Worm (Caenorhabditis elegans): ENCODE results near the gene C23H5.8.

C23H5.8 gene

ce11 chrIV:2140543-2140942 lies 27.3 kb upstream of the C23H5.8 start, which contains the start of gene C54E4.12:
C54E4.12 (minus strand) TSS chrIV:2140643.
- TF ChIP-seq nhr-19 (GFP tag; conservative IDR thresholded peaks at IDR 0.05) (no peak), ceh-8 (GFP tag; optimal IDR thresholded peaks at IDR 0.05) (no peak), efl-1 (optimal IDR thresholded peaks at IDR 0.05) (no peak), efl-1 (GFP tag; optimal IDR thresholded peaks at IDR 0.05 in 1 of 2) (peak in 1 of 2 experiments; percentile 65), fos-1 (tag; optimal IDR thresholded peaks at IDR 0.05) (no peak), pag-3 (tag; optimal IDR thresholded peaks at IDR 0.05; ENCODE audit: borderline replicate concordance, insufficient read depth) (no peak), blmp-1 (tag; optimal IDR thresholded peaks at IDR 0.05) (peak; percentile 12), dsc-1 (tag; optimal IDR thresholded peaks at IDR 0.05) (no peak), mab-9 (GFP tag; IDR thresholded peaks at IDR 0.05) (no peak)

DNA sequence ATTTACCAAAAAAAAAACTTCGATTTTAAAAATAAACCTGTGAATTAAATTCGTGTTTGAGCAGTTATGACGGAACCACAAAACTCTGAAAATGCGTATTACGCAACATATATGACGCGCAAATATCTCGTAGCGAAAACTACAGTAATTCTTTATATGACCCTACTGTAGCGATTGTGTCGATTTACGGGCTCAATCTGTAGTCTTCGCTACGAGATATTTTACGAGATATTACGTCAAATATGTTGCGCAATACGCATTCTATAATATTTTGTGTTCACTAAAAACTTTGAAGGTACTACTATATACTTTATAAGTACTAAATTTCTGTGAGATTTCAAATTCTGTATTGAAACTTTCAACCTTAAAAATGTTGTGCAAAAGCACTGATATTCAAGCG lies 24.3 kb upstream of the C23H5.8 start:
- TF ChIP-seq lin-14 (GFP tag; optimal IDR thresholded peaks at IDR 0.05) (no peak), egl-27 (tag; optimal IDR thresholded peaks at IDR 0.05) (no peak), zag-1 (tag; optimal IDR thresholded peaks at IDR 0.05) (no peak), ces-1 (GFP tag; optimal IDR thresholded peaks at IDR 0.05) (no peak), hlh-17 (GFP tag; optimal IDR thresholded peaks at IDR 0.05; ENCODE audit: borderline replicate concordance) (no peak), jun-1 (tag; optimal IDR thresholded peaks at IDR 0.05) (no peak), fkh-10 (GFP tag; optimal IDR thresholded peaks at IDR 0.05) (no peak), nhr-71 (tag; optimal IDR thresholded peaks at IDR 0.05) (no peak), efl-1 (optimal IDR thresholded peaks at IDR 0.05) (no peak), efl-1 (GFP tag; optimal IDR thresholded peaks at IDR 0.05 in 1 of 2) (no peak), tlp-1 (tag; optimal IDR thresholded peaks at IDR 0.05) (no peak), irx-1 (tag; optimal IDR thresholded peaks at IDR 0.05) (no peak), unc-86 (tag; optimal IDR thresholded peaks at IDR 0.05) (no peak), elt-3 (tag; optimal IDR thresholded peaks at IDR 0.05) (no peak), swsn-7 (tag; optimal IDR thresholded peaks at IDR 0.05) (no peak), nhr-76 (tag; optimal IDR thresholded peaks at IDR 0.05) (no peak), hlh-4 (tag; optimal IDR thresholded peaks at IDR 0.05) (no peak), ets-5 (GFP tag; IDR thresholded peaks at IDR 0.05) (no peak), rnt-1 (tag; optimal IDR thresholded peaks at IDR 0.05) (no peak), nhr-237 (tag; optimal IDR thresholded peaks at IDR 0.05) (no peak)

DNA sequence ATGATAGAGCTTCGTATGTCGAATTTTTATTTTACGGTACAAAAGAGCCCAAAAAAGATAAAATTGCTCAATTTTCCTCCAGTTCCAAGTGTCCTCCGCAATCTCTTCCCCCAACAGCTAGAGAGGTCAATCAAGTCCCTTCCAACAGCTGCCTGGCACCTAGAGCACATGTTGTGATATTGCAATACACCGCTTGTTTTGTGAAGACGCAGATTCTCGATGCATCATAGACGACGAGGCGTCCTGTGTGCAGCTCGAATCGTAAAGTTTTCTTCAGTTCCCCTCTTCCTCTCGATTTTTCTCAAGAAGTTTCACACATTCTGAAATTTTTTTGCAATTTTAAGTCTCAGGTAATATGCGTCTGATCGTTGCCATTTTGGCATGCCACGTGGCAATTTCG lies 23.4 kb upstream of the C23H5.8 start, which contains the start of gene test-1:
test-1 (plus strand) TSS at position 345 of the 400 bp plus-strand sequence.
- peak; percentile 9 for TF ChIP-seq nhr-85 (tag)
- peak; percentile 19 for TF ChIP-seq rnt-1 (tag; optimal IDR thresholded peaks at IDR 0.05)
- no peak for TF ChIP-seq ceh-8 (GFP tag; optimal IDR thresholded peaks at IDR 0.05)

DNA sequence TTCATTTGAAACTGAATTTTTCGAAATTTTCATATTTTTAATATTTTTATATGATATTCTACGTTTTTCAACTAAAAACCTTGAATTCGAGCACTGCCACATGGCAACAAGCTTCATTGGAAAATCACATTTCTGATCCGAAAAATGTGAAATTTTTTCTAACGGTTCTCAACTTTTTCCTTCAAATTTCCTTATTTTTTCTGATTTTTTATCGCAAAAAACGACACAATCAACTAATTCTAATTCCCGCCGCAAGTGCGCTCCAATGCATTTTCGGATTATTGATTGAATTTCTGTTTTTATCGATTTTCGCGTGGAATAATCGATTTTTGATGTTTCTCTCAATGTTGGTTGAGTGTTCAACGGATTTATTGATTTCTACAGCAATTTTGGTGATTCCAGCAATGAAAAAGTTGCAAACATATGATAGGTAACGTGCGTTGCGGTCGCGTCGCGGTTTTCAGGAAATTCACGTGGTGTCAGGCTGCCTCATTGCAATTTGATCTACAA lies 20.3 kb upstream of the C23H5.8 start, which contains the start of gene C23H5.12:
C23H5.12 (plus strand) TSS at position 51 of the 510 bp plus-strand sequence.
- TF ChIP-seq ets-5 (GFP tag; IDR thresholded peaks at IDR 0.05) = no peak
- TF ChIP-seq ceh-8 (GFP tag; optimal IDR thresholded peaks at IDR 0.05) = no peak
- no peak for TF ChIP-seq hlh-17 (GFP tag; optimal IDR thresholded peaks at IDR 0.05; ENCODE audit: borderline replicate concordance)
- TF ChIP-seq aha-1 (tag; optimal IDR thresholded peaks at IDR 0.05) = no peak
- no peak for TF ChIP-seq F16B12.6 (tag; optimal IDR thresholded peaks at IDR 0.05)
- no peak for TF ChIP-seq unc-62 (GFP tag; optimal IDR thresholded peaks at IDR 0.05)
- TF ChIP-seq skn-1 (tag; optimal IDR thresholded peaks at IDR 0.05) = no peak
- no peak for TF ChIP-seq hlh-4 (tag; optimal IDR thresholded peaks at IDR 0.05)
- no peak for TF ChIP-seq ceh-88 (GFP tag; IDR thresholded peaks at IDR 0.05)

- TF ChIP-seq egl-13 (tag; optimal IDR thresholded peaks at IDR 0.05) (no peak), elt-2 (tag; optimal IDR thresholded peaks at IDR 0.05) (peak; percentile 72), hlh-4 (tag; optimal IDR thresholded peaks at IDR 0.05) (no peak), elt-3 (tag; optimal IDR thresholded peaks at IDR 0.05) (peak in 3 of 6 experiments; percentile 14 to 84 (median 36)), fkh-4 (tag; optimal IDR thresholded peaks at IDR 0.05; ENCODE audit: borderline replicate concordance) (no peak), ceh-63 (GFP tag; optimal IDR thresholded peaks at IDR 0.05) (no peak), tlp-1 (tag; optimal IDR thresholded peaks at IDR 0.05) (no peak), fkh-8 (tag; optimal IDR thresholded peaks at IDR 0.05) (no peak), grh-1 (GFP tag; IDR thresholded peaks at IDR 0.05) (no peak), blmp-1 (tag; optimal IDR thresholded peaks at IDR 0.05) (peak; percentile 28)
Observed at ce11 chrIV:2130714-2131113, 17.5 kb upstream of the C23H5.8 start, which contains the start of gene prmt-6. prmt-6 (plus strand) TSS chrIV:2130965.
